Worm (Caenorhabditis elegans): ENCODE results near the gene ndus-8.

DNA sequence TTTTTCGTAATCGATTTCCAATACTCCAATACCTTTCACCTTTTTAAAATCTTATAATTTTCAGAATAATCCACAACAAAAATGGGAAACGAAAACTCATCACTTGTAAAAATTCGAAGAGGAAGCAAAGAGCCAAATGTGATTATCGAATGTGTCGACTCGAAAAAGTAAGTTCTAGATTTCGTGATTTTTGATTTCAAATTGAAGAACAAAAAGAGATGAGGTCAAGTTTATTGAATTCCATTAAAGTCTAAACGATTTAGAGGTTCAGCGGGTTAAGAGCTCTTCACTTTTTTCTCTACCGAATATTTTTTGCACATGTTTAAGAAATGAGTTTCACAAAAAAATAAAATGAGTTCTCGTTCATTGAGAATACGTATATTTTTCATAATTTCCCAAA is 24.9 kb upstream of the ndus-8 start, which contains the start of gene B0361.4:
- TF ChIP-seq attf-6 (GFP tag; IDR thresholded peaks at IDR 0.05), result no peak
- TF ChIP-seq lsl-1 (GFP tag; optimal IDR thresholded peaks at IDR 0.05), result no peak
- TF ChIP-seq nfya-1 (tag; optimal IDR thresholded peaks at IDR 0.05; ENCODE audit: borderline replicate concordance, insufficient read depth), result no peak
- TF ChIP-seq hrde-1 (tag; optimal IDR thresholded peaks at IDR 0.05; ENCODE audit: borderline replicate concordance), result no peak
- no peak for TF ChIP-seq ama-1 (optimal IDR thresholded peaks at IDR 0.05)
- TF ChIP-seq ama-1 (GFP tag; optimal IDR thresholded peaks at IDR 0.05), result no peak
- no peak for TF ChIP-seq B0336.3 (GFP tag; IDR thresholded peaks at IDR 0.05)
- no peak for TF ChIP-seq ztf-25 (GFP tag; IDR thresholded peaks at IDR 0.05)
- TF ChIP-seq hmg-20 (GFP tag; IDR thresholded peaks at IDR 0.05), result no peak
- TF ChIP-seq F23B12.7 (tag; optimal IDR thresholded peaks at IDR 0.05; ENCODE audit: insufficient read depth), result no peak
- TF ChIP-seq tbp1 (GFP tag; optimal IDR thresholded peaks at IDR 0.05), result no peak
- no peak for TF ChIP-seq madf-10 (tag; optimal IDR thresholded peaks at IDR 0.05)

Data from whole organism, young adult.